Fruit fly (Drosophila melanogaster): ENCODE results near the gene PolE1.

- TF ChIP-seq CG32006 (GFP tag; optimal IDR thresholded peaks at IDR 0.05) (peak; percentile 36), CG3032 (tag; optimal IDR thresholded peaks at IDR 0.05) (no peak), CG8632 (GFP tag; optimal IDR thresholded peaks at IDR 0.05) (no peak), dac (GFP tag; optimal IDR thresholded peaks at IDR 0.05) (peak; percentile 25), Eip75B (GFP tag; optimal IDR thresholded peaks at IDR 0.05) (no peak), Hr4 (GFP tag; optimal IDR thresholded peaks at IDR 0.05) (no peak), CG34406 (GFP tag; optimal IDR thresholded peaks at IDR 0.05) (no peak), Eip93F (GFP tag; optimal IDR thresholded peaks at IDR 0.05) (no peak)
Observed at dm6 chr3R:23384591-23385260, 36.8 kb downstream of the PolE1 start, which contains the start of gene CG4393.

All from whole organism, prepupa.